Fruit fly (Drosophila melanogaster) whole organism, embryonic: ENCODE results near the gene MFS18.

Source experiments
- Abd-B ChIP-seq: fragments of 200-800 bp; sonication (Bioruptor generic); optimal IDR thresholded peaks from 2 replicates; lab custom pipeline; 2018; ENCODE audit warnings: missing biosample characterization, mild to moderate bottlenecking, missing genetic modification characterization, moderate library complexity
- CG10366 ChIP-seq: fragments of 200-800 bp; sonication (Bioruptor generic); IDR thresholded peaks from 2 replicates; pipeline ENCODE4 v1.3.6; 2022; ENCODE audit warnings: missing biosample characterization, missing genetic modification characterization
- CG10462 ChIP-seq: fragments of 200-800 bp; sonication (Bioruptor generic); optimal IDR thresholded peaks from 2 replicates; lab custom pipeline; 2016; ENCODE audit warnings: missing biosample characterization, missing genetic modification characterization
- CG10654 ChIP-seq: fragments of 200-800 bp; sonication (Bioruptor generic); optimal IDR thresholded peaks from 2 replicates; lab custom pipeline; 2016; ENCODE audit warnings: missing biosample characterization, missing genetic modification characterization
- CG11695 ChIP-seq: fragments of 200-800 bp; sonication (Bioruptor generic); IDR thresholded peaks from 3 replicates; pipeline ENCODE4 v1.3.6; 2022; ENCODE audit warnings: missing biosample characterization, missing genetic modification characterization
- CG11723 ChIP-seq: fragments of 200-800 bp; sonication (Bioruptor generic); optimal IDR thresholded peaks from 2 replicates; lab custom pipeline; 2017; ENCODE audit warnings: missing biosample characterization, mild to moderate bottlenecking, missing genetic modification characterization
- CG14710 ChIP-seq: fragments of 200-800 bp; sonication (Bioruptor generic); optimal IDR thresholded peaks from 3 replicates; lab custom pipeline; 2019; ENCODE audit warnings: missing biosample characterization, mild to moderate bottlenecking, missing genetic modification characterization, moderate library complexity
- CG1647 ChIP-seq: fragments of 200-800 bp; sonication (Bioruptor generic); optimal IDR thresholded peaks from 3 replicates; lab custom pipeline; 2016; ENCODE audit warnings: missing biosample characterization, missing genetic modification characterization
- CG17568 ChIP-seq: fragments of 200-800 bp; sonication (Bioruptor generic); optimal IDR thresholded peaks from 2 replicates; lab custom pipeline; 2018; ENCODE audit warnings: missing biosample characterization, mild to moderate bottlenecking, missing genetic modification characterization, moderate library complexity
- CG2712 ChIP-seq: fragments of 200-800 bp; optimal IDR thresholded peaks from 3 replicates; lab custom pipeline; 2019; ENCODE audit warnings: missing biosample characterization, mild to moderate bottlenecking, missing genetic modification characterization, moderate library complexity
- CG3065 ChIP-seq: fragments of 200-800 bp; sonication (Bioruptor generic); optimal IDR thresholded peaks from 2 replicates; lab custom pipeline; 2016; ENCODE audit warnings: missing biosample characterization, missing genetic modification characterization
- CG31224 ChIP-seq: fragments of 200-800 bp; sonication (Bioruptor generic); IDR thresholded peaks from 2 replicates; pipeline ENCODE4 v1.3.6; 2022; ENCODE audit warnings: missing biosample characterization, missing genetic modification characterization
- CG34376 ChIP-seq: fragments of 200-800 bp; sonication (Bioruptor generic); optimal IDR thresholded peaks from 2 replicates; lab custom pipeline; 2018; ENCODE audit warnings: missing biosample characterization, mild to moderate bottlenecking, missing genetic modification characterization
- CG4854 ChIP-seq: fragments of 200-800 bp; sonication (Bioruptor generic); optimal IDR thresholded peaks from 2 replicates; lab custom pipeline; 2016; ENCODE audit warnings: missing biosample characterization, missing genetic modification characterization, inconsistent platforms
- CG9215 ChIP-seq: fragments of 200-800 bp; sonication (Bioruptor generic); IDR thresholded peaks from 2 replicates; pipeline ENCODE4 v1.3.6; 2022; ENCODE audit warnings: missing biosample characterization, missing genetic modification characterization
- CHES-1-like ChIP-seq: fragments of 200-800 bp; sonication (Bioruptor generic); optimal IDR thresholded peaks from 2 replicates; lab custom pipeline; 2016; ENCODE audit warnings: missing biosample characterization, missing genetic modification characterization
- D19A ChIP-seq: fragments of 200-800 bp; optimal IDR thresholded peaks from 3 replicates; lab custom pipeline; 2019; ENCODE audit warnings: missing biosample characterization, mild to moderate bottlenecking, missing genetic modification characterization, moderate library complexity
- Dip2 ChIP-seq: fragments of 200-800 bp; sonication (Bioruptor generic); IDR thresholded peaks from 2 replicates; pipeline ENCODE4 v1.3.6; 2022; ENCODE audit warnings: missing biosample characterization, missing genetic modification characterization
- Doc3 ChIP-seq: fragments of 200-800 bp; sonication (Bioruptor generic); IDR thresholded peaks from 3 replicates; pipeline ENCODE4 v1.3.6; 2022; ENCODE audit warnings: missing biosample characterization, missing genetic modification characterization; ENCODE audit not compliant: partially characterized antibody
- Fer2 ChIP-seq: fragments of 200-800 bp; sonication (Bioruptor generic); optimal IDR thresholded peaks from 2 replicates; lab custom pipeline; 2018; ENCODE audit warnings: missing biosample characterization, mild to moderate bottlenecking, missing genetic modification characterization, moderate library complexity
- Hand ChIP-seq: fragments of 200-800 bp; sonication (Bioruptor generic); optimal IDR thresholded peaks from 2 replicates; lab custom pipeline; 2017; ENCODE audit warnings: mild to moderate bottlenecking, missing biosample characterization, missing genetic modification reagents, missing genetic modification characterization
- Hr3 ChIP-seq: fragments of 200-800 bp; sonication (Bioruptor generic); optimal IDR thresholded peaks from 3 replicates; lab custom pipeline; 2016; ENCODE audit warnings: missing biosample characterization, missing genetic modification characterization
- Hsf ChIP-seq: fragments of 200-800 bp; sonication (Bioruptor generic); optimal IDR thresholded peaks from 3 replicates; lab custom pipeline; 2016; ENCODE audit warnings: missing biosample characterization, missing genetic modification characterization
- Lim3 ChIP-seq: fragments of 200-800 bp; sonication (Bioruptor generic); IDR thresholded peaks from 2 replicates; pipeline ENCODE4 v1.3.6; 2022; ENCODE audit warnings: missing biosample characterization, missing genetic modification characterization
- Med ChIP-seq: fragments of 200-800 bp; sonication (Bioruptor generic); peaks from one replicate; lab custom pipeline; 2016; ENCODE audit warnings: missing biosample characterization, missing genetic modification characterization, mild to moderate bottlenecking, inconsistent platforms, moderate library complexity
- Oli ChIP-seq: fragments of 200-800 bp; sonication (Bioruptor generic); optimal IDR thresholded peaks from 2 replicates; lab custom pipeline; 2018; ENCODE audit warnings: missing biosample characterization, mild to moderate bottlenecking, missing genetic modification characterization, moderate library complexity
- Optix ChIP-seq: fragments of 200-800 bp; sonication (Bioruptor generic); IDR thresholded peaks from 3 replicates; pipeline ENCODE4 v1.3.6; 2022; ENCODE audit warnings: missing biosample characterization, missing genetic modification characterization
- Sox100B ChIP-seq: fragments of 200-800 bp; sonication (Bioruptor generic); optimal IDR thresholded peaks from 3 replicates; lab custom pipeline; 2018; ENCODE audit warnings: missing biosample characterization, mild to moderate bottlenecking, missing genetic modification characterization
- Tbp ChIP-seq: fragments of >200 bp; optimal IDR thresholded peaks from 2 replicates; lab custom pipeline; 2018; ENCODE audit warnings: missing biosample characterization, missing genetic modification characterization
- bigmax ChIP-seq: fragments of 200-800 bp; sonication (Bioruptor generic); optimal IDR thresholded peaks from 2 replicates; lab custom pipeline; 2018; ENCODE audit warnings: missing biosample characterization, mild to moderate bottlenecking, missing genetic modification characterization
- caup ChIP-seq: fragments of 200-800 bp; sonication (Bioruptor generic); optimal IDR thresholded peaks from 3 replicates; lab custom pipeline; 2017; ENCODE audit warnings: missing biosample characterization, mild to moderate bottlenecking, missing genetic modification characterization, moderate library complexity; ENCODE audit not compliant: severe bottlenecking
- dan ChIP-seq: fragments of 200-800 bp; sonication (Bioruptor generic); IDR thresholded peaks from 2 replicates; pipeline ENCODE4 v1.3.6; 2022; ENCODE audit warnings: missing biosample characterization, missing genetic modification characterization
- dpn ChIP-seq, 2 experiments: fragments of 200-800 bp; sonication (Bioruptor generic); optimal IDR thresholded peaks; 3 replicates each; lab custom pipeline; 2016; ENCODE audit warnings: missing biosample characterization in 2 of 2, missing genetic modification characterization in 2 of 2
- en ChIP-seq: fragments of 200-800 bp; sonication (Bioruptor generic); optimal IDR thresholded peaks from 2 replicates; lab custom pipeline; 2016; ENCODE audit warnings: missing biosample characterization, missing genetic modification characterization
- eve ChIP-seq, 2 experiments: fragments of >200 bp; optimal IDR thresholded peaks; 2 replicates each; lab custom pipeline; 2017; ENCODE audit warnings: missing biosample characterization in 2 of 2, missing genetic modification characterization in 2 of 2
- fd102C ChIP-seq: fragments of 200-800 bp; sonication (Bioruptor generic); optimal IDR thresholded peaks from 2 replicates; lab custom pipeline; 2018; ENCODE audit warnings: missing biosample characterization, mild to moderate bottlenecking, missing genetic modification characterization, moderate library complexity
- ftz-f1 ChIP-seq: fragments of 200-800 bp; sonication (Bioruptor generic); optimal IDR thresholded peaks from 2 replicates; lab custom pipeline; 2016; ENCODE audit warnings: missing biosample characterization, missing genetic modification characterization
- hb ChIP-seq: fragments of 200-800 bp; sonication (Bioruptor generic); IDR thresholded peaks from 3 replicates; pipeline ENCODE4 v1.3.6; 2022; ENCODE audit warnings: missing biosample characterization, missing genetic modification characterization; ENCODE audit not compliant: partially characterized antibody
- hbn ChIP-seq: fragments of 200-800 bp; sonication (Bioruptor generic); IDR thresholded peaks from 2 replicates; pipeline ENCODE4 v1.3.6; 2022; ENCODE audit warnings: missing biosample characterization, missing genetic modification characterization; ENCODE audit not compliant: partially characterized antibody
- hkb ChIP-seq, 2 experiments: fragments of 200-800 bp in 1 of 2; fragments of >200 bp in 1 of 2; sonication (Bioruptor generic) in 1 of 2; IDR thresholded peaks in 1 of 2; optimal IDR thresholded peaks in 1 of 2; 2 replicates each; pipeline versions ENCODE4 v1.3.6 to Lab custom; 2017 to 2022; ENCODE audit warnings: missing biosample characterization in 1 of 2, missing genetic modification characterization in 1 of 2
- inv ChIP-seq: fragments of 200-800 bp; sonication (Bioruptor generic); IDR thresholded peaks from 2 replicates; pipeline ENCODE4 v1.3.6; 2022; ENCODE audit warnings: missing biosample characterization, missing genetic modification characterization; ENCODE audit not compliant: partially characterized antibody
- ken ChIP-seq: fragments of 200-800 bp; sonication (Bioruptor generic); IDR thresholded peaks from 3 replicates; pipeline ENCODE4 v1.3.6; 2022; ENCODE audit warnings: missing biosample characterization, missing genetic modification characterization
- kni ChIP-seq: fragments of 200-800 bp; sonication (Bioruptor generic); optimal IDR thresholded peaks from 3 replicates; lab custom pipeline; 2017; ENCODE audit warnings: mild to moderate bottlenecking, missing biosample characterization, missing genetic modification reagents, missing genetic modification characterization
- psq ChIP-seq: fragments of 200-800 bp; sonication (Bioruptor generic); optimal IDR thresholded peaks from 2 replicates; lab custom pipeline; 2017; ENCODE audit warnings: missing biosample characterization, missing genetic modification characterization
- repo ChIP-seq: fragments of 200-800 bp; sonication (Bioruptor generic); optimal IDR thresholded peaks from 2 replicates; lab custom pipeline; 2016; ENCODE audit warnings: missing biosample characterization, missing genetic modification characterization
- sc ChIP-seq, 3 experiments: fragments of >200 bp in 2 of 3; fragments of 200-800 bp in 1 of 3; sonication (Bioruptor generic) in 1 of 3; optimal IDR thresholded peaks; 2 replicates in 2 of 3; 3 replicates in 1 of 3; lab custom pipeline; 2017; ENCODE audit warnings: mild to moderate bottlenecking in 1 of 3, missing biosample characterization in 1 of 3, missing genetic modification characterization in 1 of 3, missing genetic modification reagents in 1 of 3
- sim ChIP-seq: fragments of 200-800 bp; sonication (Bioruptor generic); IDR thresholded peaks from 2 replicates; pipeline ENCODE4 v1.3.6; 2022; ENCODE audit warnings: missing biosample characterization, missing genetic modification characterization
- sob ChIP-seq: fragments of 200-800 bp; sonication (Bioruptor generic); IDR thresholded peaks from 2 replicates; pipeline ENCODE4 v1.3.6; 2022; ENCODE audit warnings: missing biosample characterization, missing genetic modification characterization
- sr ChIP-seq: fragments of 200-800 bp; sonication (Bioruptor generic); IDR thresholded peaks from 3 replicates; pipeline ENCODE4 v1.3.6; 2022; ENCODE audit warnings: missing biosample characterization, missing genetic modification characterization
- wor ChIP-seq: fragments of 200-800 bp; sonication (Bioruptor generic); IDR thresholded peaks from 2 replicates; pipeline ENCODE4 v1.3.6; 2022; ENCODE audit warnings: missing biosample characterization, missing genetic modification characterization

The MFS18 gene

dm6 chr2L:4448582-4449016, at the start of gene MFS18 (continued):
- TF ChIP-seq Hsf (GFP tag; lab: Kevin White, UChicago) (peak; percentile 94), CG3065 (GFP tag; lab: Kevin White, UChicago) (peak; percentile 91), CG1647 (GFP tag; lab: Kevin White, UChicago) (peak; percentile 87), CG10654 (GFP tag; lab: Kevin White, UChicago) (peak; percentile 99), Sox100B (GFP tag; lab: Kevin White, UChicago) (peak; percentile 97), Optix (GFP tag; lab: Robert Waterston, UW) (peak; percentile 97), CG9215 (GFP tag; lab: Robert Waterston, UW) (peak; percentile 97), CG10462 (GFP tag; lab: Kevin White, UChicago) (peak; percentile 94), sob (GFP tag; lab: Robert Waterston, UW) (peak; percentile 98), D19A (tag; lab: Kevin White, UChicago) (peak; percentile 88), wor (peak; percentile 99), fd102C (peak; percentile 87), Med (GFP tag; lab: Kevin White, UChicago) (peak; percentile 97), CHES-1-like (peak; percentile 73), hb (GFP tag; lab: Robert Waterston, UW) (peak; percentile 83), CG4854 (GFP tag; lab: Kevin White, UChicago) (peak; percentile 89), CG11723 (peak; percentile 89), Hr3 (peak; percentile 98), Dip2 (peak; percentile 70), CG11695 (GFP tag; lab: Robert Waterston, UW) (peak; percentile 100), kni (GFP tag; lab: Kevin White, UChicago) (no peak), hbn (GFP tag; lab: Robert Waterston, UW) (peak; percentile 46), inv (peak; percentile 48), eve (GFP tag; optimal IDR thresholded peaks at IDR 0.05; lab: Kevin White, UChicago) (no peak), sr (peak; percentile 95), caup (GFP tag; lab: Kevin White, UChicago) (peak; percentile 97), dan (GFP tag; lab: Robert Waterston, UW) (peak; percentile 95), Oli (peak; percentile 95), CG34376 (peak; percentile 96), en (GFP tag; lab: Kevin White, UChicago) (peak; percentile 8), bigmax (peak; percentile 75), repo (GFP tag; lab: Kevin White, UChicago) (peak; percentile 91), CG31224 (GFP tag; lab: Robert Waterston, UW) (peak; percentile 97), Hand (GFP tag; lab: Kevin White, UChicago) (peak; percentile 89), CG10366 (GFP tag; lab: Robert Waterston, UW) (peak; percentile 98), sc (optimal IDR thresholded peaks at IDR 0.05; lab: Kevin White, UChicago) (no peak), sc (GFP tag; optimal IDR thresholded peaks at IDR 0.05; lab: Kevin White, UChicago) (peak; percentile 93), Tbp (GFP tag; lab: Kevin White, UChicago) (no peak), Fer2 (tag; lab: Kevin White, UChicago) (peak; percentile 96), ftz-f1 (GFP tag; lab: Kevin White, UChicago) (peak; percentile 65), CG17568 (GFP tag; lab: Kevin White, UChicago) (no peak), Lim3 (GFP tag; lab: Robert Waterston, UW) (peak; percentile 93), sim (GFP tag; lab: Robert Waterston, UW) (peak; percentile 99), Doc3 (GFP tag; lab: Robert Waterston, UW) (peak; percentile 62), CG2712 (tag; lab: Kevin White, UChicago) (peak; percentile 100), ken (GFP tag; lab: Robert Waterston, UW) (peak; percentile 98), hkb (optimal IDR thresholded peaks at IDR 0.05; lab: Kevin White, UChicago) (peak; percentile 67), hkb (GFP tag; IDR thresholded peaks at IDR 0.05; lab: Robert Waterston, UW) (peak; percentile 100), psq (GFP tag; lab: Kevin White, UChicago) (peak; percentile 91), CG14710 (tag; lab: Kevin White, UChicago) (peak; percentile 99), Abd-B (GFP tag; lab: Kevin White, UChicago) (peak; percentile 99), dpn (GFP tag; optimal IDR thresholded peaks at IDR 0.05; lab: Kevin White, UChicago) (peak; percentile 97 to 98)
